Worm (Caenorhabditis elegans) whole organism, dauer: ENCODE data around the gene toc-1.

Experiments
- unc-62 ChIP-seq: sonication (generic microtip); optimal IDR thresholded peaks from 2 replicates; lab custom pipeline; 2017; ENCODE audit warnings: missing biosample characterization, missing genetic modification reagents, missing genetic modification characterization

Gene toc-1

ce11 chrIII:5274715-5275355 lies at the start of gene toc-1, which contains the start of gene daf-41:
Gene toc-1 (plus strand): TSS chrIII:5275251.
Gene daf-41 (minus strand): TSS chrIII:5274765.
- TF ChIP-seq unc-62 (GFP tag; lab: Kevin White, UChicago), result no peak

- no peak for TF ChIP-seq unc-62 (GFP tag; lab: Kevin White, UChicago)
These were observed 49.7 kb upstream of the toc-1 start, which contains the start of gene nex-1 for ce11 chrIII:5225321-5225720. Gene nex-1 (plus strand): TSS chrIII:5225621.

- TF ChIP-seq unc-62 (GFP tag; lab: Kevin White, UChicago), result no peak
These were observed 47.1 kb upstream of the toc-1 start, which contains the start of the genes C34E10.12, C34E10.10 and atp-2 for ce11 chrIII:5227831-5228467. Gene C34E10.12 (minus strand): TSS chrIII:5227881. Gene C34E10.10 (minus strand): TSS chrIII:5227884. Gene atp-2 (plus strand): TSS chrIII:5228417.

ce11 chrIII:5228839-5229238 lies 46.2 kb upstream of the toc-1 start:
- no peak for TF ChIP-seq unc-62 (GFP tag; lab: Kevin White, UChicago)

ce11 chrIII:5229511-5230250 lies 45.4 kb upstream of the toc-1 start:
- no peak for TF ChIP-seq unc-62 (GFP tag; lab: Kevin White, UChicago)

- TF ChIP-seq unc-62 (GFP tag; lab: Kevin White, UChicago), result no peak
These were observed 44.6 kb upstream of the toc-1 start, which contains the start of gene prmt-5 for ce11 chrIII:5230415-5230814. Gene prmt-5 (plus strand): TSS chrIII:5230555.

- TF ChIP-seq unc-62 (GFP tag; lab: Kevin White, UChicago), result no peak
These were observed 41.9 kb upstream of the toc-1 start for ce11 chrIII:5233140-5233539.

ce11 chrIII:5234312-5234711 lies 40.7 kb upstream of the toc-1 start, which contains the start of gene mrps-26:
Gene mrps-26 (plus strand): TSS chrIII:5234612.
- no peak for TF ChIP-seq unc-62 (GFP tag; lab: Kevin White, UChicago)

ce11 chrIII:5236104-5236503 lies 38.9 kb upstream of the toc-1 start, which contains the start of gene prx-10:
Gene prx-10 (plus strand): TSS chrIII:5236404.
- no peak for TF ChIP-seq unc-62 (GFP tag; lab: Kevin White, UChicago)

ce11 chrIII:5241854-5242253 lies 33.2 kb upstream of the toc-1 start:
- TF ChIP-seq unc-62 (GFP tag; lab: Kevin White, UChicago), result no peak

ce11 chrIII:5244539-5244938 lies 30.5 kb upstream of the toc-1 start, which contains the start of gene cnd-1:
Gene cnd-1 (minus strand): TSS chrIII:5244639.
- TF ChIP-seq unc-62 (GFP tag; lab: Kevin White, UChicago), result no peak

ce11 chrIII:5245067-5245466 lies 30.0 kb upstream of the toc-1 start:
- TF ChIP-seq unc-62 (GFP tag; lab: Kevin White, UChicago), result no peak

- TF ChIP-seq unc-62 (GFP tag; lab: Kevin White, UChicago), result no peak
These were observed 26.3 kb upstream of the toc-1 start for ce11 chrIII:5248706-5249105.

ce11 chrIII:5254108-5254507 lies 20.9 kb upstream of the toc-1 start, which contains the start of the genes sumv-1 and gop-1:
Gene sumv-1 (minus strand): TSS chrIII:5254187.
Gene gop-1 (plus strand): TSS chrIII:5254438.
- no peak for TF ChIP-seq unc-62 (GFP tag; lab: Kevin White, UChicago)

ce11 chrIII:5258918-5259317 lies 16.1 kb upstream of the toc-1 start, which contains the start of gene gop-2:
Gene gop-2 (plus strand): TSS chrIII:5259023.
- TF ChIP-seq unc-62 (GFP tag; lab: Kevin White, UChicago), result no peak
